Worm (Caenorhabditis elegans) whole organism, L1 larva: ENCODE data around the gene nlg-1.
A peak's percentile ranks its signal among the peaks of the same experiment; 100 is the strongest.

ENCODE experiments used
- C16A3.4 ChIP-seq: fragments of 150-350 bp; optimal IDR thresholded peaks from 2 replicates; lab custom pipeline; 2014; ENCODE audit warnings: missing biosample characterization, missing genetic modification characterization
- alr-1 ChIP-seq: fragments of 200-800 bp; sonication (Bioruptor generic); optimal IDR thresholded peaks from 2 replicates; lab custom pipeline; 2018; ENCODE audit warnings: borderline replicate concordance, mild to moderate bottlenecking, missing genetic modification characterization, missing compliant biosample characterization
- aly-2 ChIP-seq: fragments of 150-350 bp; optimal IDR thresholded peaks from 2 replicates; lab custom pipeline; 2014; ENCODE audit warnings: missing biosample characterization, missing genetic modification characterization
- ama-1 ChIP-seq: fragments of 150-350 bp; optimal IDR thresholded peaks from 2 replicates; lab custom pipeline; 2014
- ceh-63 ChIP-seq: fragments of 200-800 bp; sonication (Bioruptor generic); optimal IDR thresholded peaks from 2 replicates; lab custom pipeline; 2018; ENCODE audit warnings: mild to moderate bottlenecking, missing genetic modification characterization, missing compliant biosample characterization
- ceh-8 ChIP-seq: fragments of 200-800 bp; sonication (Bioruptor generic); optimal IDR thresholded peaks from 2 replicates; lab custom pipeline; 2018; ENCODE audit warnings: mild to moderate bottlenecking, missing genetic modification characterization, moderate library complexity, missing compliant biosample characterization
- ceh-82 ChIP-seq, 3 experiments: fragments of 150-350 bp in 1 of 3; sonication (generic microtip) in 2 of 3; optimal IDR thresholded peaks; 2 replicates each; lab custom pipeline; 2014 to 2017; ENCODE audit warnings: missing biosample characterization in 3 of 3, missing genetic modification characterization in 3 of 3
- ceh-88 ChIP-seq: fragments of 200-800 bp; sonication (Bioruptor generic); IDR thresholded peaks from 2 replicates; pipeline ENCODE4 v1.3.6; 2022; ENCODE audit warnings: missing genetic modification characterization, missing compliant biosample characterization
- ces-1 ChIP-seq: fragments of 150-350 bp; optimal IDR thresholded peaks from 2 replicates; lab custom pipeline; 2014; ENCODE audit warnings: missing biosample characterization, missing genetic modification reagents, missing genetic modification characterization
- dpl-1 ChIP-seq, 3 experiments: fragments of 150-350 bp in 2 of 3; sonication (generic microtip) in 1 of 3; optimal IDR thresholded peaks; 2 replicates each; lab custom pipeline; 2014 to 2017; ENCODE audit warnings: missing biosample characterization in 3 of 3, missing genetic modification characterization in 3 of 3, missing genetic modification reagents in 3 of 3
- efl-1 ChIP-seq, 4 experiments: fragments of 150-350 bp; optimal IDR thresholded peaks in 3 of 4; peaks in 1 of 4; 1 replicate in 1 of 4; 2 replicates in 3 of 4; lab custom pipeline; 2014; ENCODE audit warnings: missing biosample characterization in 2 of 4, missing genetic modification characterization in 2 of 4, missing genetic modification reagents in 2 of 4
- egl-27 ChIP-seq, 2 experiments: fragments of 150-350 bp in 1 of 2; sonication (generic microtip); optimal IDR thresholded peaks; 3 replicates each; lab custom pipeline; 2017 to 2018; ENCODE audit warnings: missing biosample characterization in 2 of 2, missing genetic modification characterization in 2 of 2, missing genetic modification reagents in 2 of 2
- elt-3 ChIP-seq, 6 experiments: fragments of 150-350 bp in 1 of 6; sonication (generic microtip); optimal IDR thresholded peaks; 2 replicates each; lab custom pipeline; 2017 to 2018; ENCODE audit warnings: missing biosample characterization in 6 of 6, missing genetic modification characterization in 6 of 6, inconsistent platforms in 1 of 6
- fkh-10 ChIP-seq: sonication (generic microtip); optimal IDR thresholded peaks from 2 replicates; lab custom pipeline; 2017; ENCODE audit warnings: missing biosample characterization, missing genetic modification reagents, missing genetic modification characterization
- fkh-4 ChIP-seq: sonication (generic microtip); optimal IDR thresholded peaks from 2 replicates; lab custom pipeline; 2016; ENCODE audit warnings: missing compliant biosample characterization, missing genetic modification characterization, borderline replicate concordance
- fkh-8 ChIP-seq: sonication (generic microtip); optimal IDR thresholded peaks from 2 replicates; lab custom pipeline; 2016; ENCODE audit warnings: mild to moderate bottlenecking, missing genetic modification characterization, missing compliant biosample characterization
- fos-1 ChIP-seq: fragments of 150-350 bp; optimal IDR thresholded peaks from 2 replicates; lab custom pipeline; 2014; ENCODE audit warnings: missing biosample characterization, missing genetic modification characterization
- hlh-17 ChIP-seq: fragments of 200-800 bp; sonication (Bioruptor generic); optimal IDR thresholded peaks from 2 replicates; lab custom pipeline; 2018; ENCODE audit warnings: missing genetic modification characterization, mild to moderate bottlenecking, missing compliant biosample characterization, moderate library complexity, borderline replicate concordance
- hlh-4 ChIP-seq: sonication (generic microtip); optimal IDR thresholded peaks from 2 replicates; lab custom pipeline; 2016; ENCODE audit warnings: mild to moderate bottlenecking, missing genetic modification characterization, missing compliant biosample characterization
- irx-1 ChIP-seq: sonication (generic microtip); optimal IDR thresholded peaks from 2 replicates; lab custom pipeline; 2016; ENCODE audit warnings: missing genetic modification characterization, missing compliant biosample characterization
- isw-1 ChIP-seq: fragments of 200-800 bp; sonication (Bioruptor generic); IDR thresholded peaks from 2 replicates; pipeline ENCODE4 v1.3.6; 2022; ENCODE audit warnings: missing genetic modification characterization, missing compliant biosample characterization
- jun-1 ChIP-seq: fragments of 150-350 bp; optimal IDR thresholded peaks from 2 replicates; lab custom pipeline; 2014; ENCODE audit warnings: missing biosample characterization, missing genetic modification reagents, missing genetic modification characterization
- lin-13 ChIP-seq: fragments of 150-350 bp; optimal IDR thresholded peaks from 2 replicates; lab custom pipeline; 2014; ENCODE audit warnings: missing biosample characterization, missing genetic modification reagents, missing genetic modification characterization
- lin-14 ChIP-seq: fragments of 200-800 bp; sonication (Bioruptor generic); optimal IDR thresholded peaks from 2 replicates; lab custom pipeline; 2018; ENCODE audit warnings: mild to moderate bottlenecking, missing genetic modification characterization, moderate library complexity, missing compliant biosample characterization
- lin-35 ChIP-seq, 2 experiments: fragments of 150-350 bp; optimal IDR thresholded peaks; 2 replicates each; lab custom pipeline; 2014; ENCODE audit warnings: missing biosample characterization in 2 of 2, missing genetic modification characterization in 2 of 2, missing genetic modification reagents in 2 of 2
- lir-3 ChIP-seq: sonication (generic microtip); optimal IDR thresholded peaks from 2 replicates; lab custom pipeline; 2016; ENCODE audit warnings: mild to moderate bottlenecking, missing genetic modification characterization, moderate library complexity, missing compliant biosample characterization; ENCODE audit not compliant: poor library complexity
- mab-9 ChIP-seq: fragments of 200-800 bp; sonication (Bioruptor generic); IDR thresholded peaks from 2 replicates; pipeline ENCODE4 v1.3.6; 2022; ENCODE audit warnings: missing genetic modification reagents, missing genetic modification characterization, missing compliant biosample characterization
- mep-1 ChIP-seq: fragments of 150-350 bp; optimal IDR thresholded peaks from 2 replicates; lab custom pipeline; 2014; ENCODE audit warnings: missing biosample characterization, missing genetic modification characterization
- nhr-11 ChIP-seq: fragments of 150-350 bp; optimal IDR thresholded peaks from 2 replicates; lab custom pipeline; 2014; ENCODE audit warnings: missing biosample characterization, missing genetic modification characterization
- nhr-19 ChIP-seq: fragments of 200-800 bp; sonication (Bioruptor generic); conservative IDR thresholded peaks from 2 replicates; pipeline ENCODE4 v1.3.6; 2022; ENCODE audit warnings: missing genetic modification characterization, missing compliant biosample characterization
- nhr-20 ChIP-seq: sonication (generic microtip); optimal IDR thresholded peaks from 2 replicates; lab custom pipeline; 2016; ENCODE audit warnings: mild to moderate bottlenecking, missing genetic modification characterization, missing compliant biosample characterization
- nhr-237 ChIP-seq: fragments of 150-350 bp; optimal IDR thresholded peaks from 2 replicates; lab custom pipeline; 2014; ENCODE audit warnings: missing biosample characterization, missing genetic modification characterization
- nhr-47 ChIP-seq: sonication (generic microtip); optimal IDR thresholded peaks from 2 replicates; lab custom pipeline; 2016; ENCODE audit warnings: mild to moderate bottlenecking, missing genetic modification characterization, moderate library complexity, missing compliant biosample characterization
- nhr-71 ChIP-seq: sonication (generic microtip); optimal IDR thresholded peaks from 2 replicates; lab custom pipeline; 2016; ENCODE audit warnings: mild to moderate bottlenecking, missing genetic modification characterization, moderate library complexity, missing compliant biosample characterization
- nhr-76 ChIP-seq: sonication (generic microtip); optimal IDR thresholded peaks from 2 replicates; lab custom pipeline; 2017; ENCODE audit warnings: missing biosample characterization, missing genetic modification characterization
- nhr-77 ChIP-seq: fragments of 150-350 bp; optimal IDR thresholded peaks from 2 replicates; lab custom pipeline; 2014; ENCODE audit warnings: missing biosample characterization, missing genetic modification characterization
- nhr-85 ChIP-seq: sonication (generic microtip); peaks from one replicate; lab custom pipeline; 2016; ENCODE audit warnings: missing genetic modification characterization, inconsistent platforms, missing compliant biosample characterization
- pax-3 ChIP-seq: fragments of 200-800 bp; sonication (Bioruptor generic); optimal IDR thresholded peaks from 2 replicates; lab custom pipeline; 2018; ENCODE audit warnings: mild to moderate bottlenecking, missing genetic modification characterization, moderate library complexity, missing compliant biosample characterization
- rnt-1 ChIP-seq: sonication (generic microtip); optimal IDR thresholded peaks from 2 replicates; lab custom pipeline; 2016; ENCODE audit warnings: mild to moderate bottlenecking, missing genetic modification characterization, moderate library complexity, missing compliant biosample characterization
- snu-23 ChIP-seq: sonication (generic microtip); optimal IDR thresholded peaks from 2 replicates; lab custom pipeline; 2016; ENCODE audit warnings: missing genetic modification characterization, missing compliant biosample characterization
- sox-4 ChIP-seq: sonication (generic microtip); optimal IDR thresholded peaks from 2 replicates; lab custom pipeline; 2016; ENCODE audit warnings: missing genetic modification characterization, missing compliant biosample characterization
- swsn-7 ChIP-seq: sonication (generic microtip); optimal IDR thresholded peaks from 2 replicates; lab custom pipeline; 2016; ENCODE audit warnings: missing genetic modification characterization, missing compliant biosample characterization
- tbx-2 ChIP-seq: sonication (generic microtip); optimal IDR thresholded peaks from 2 replicates; lab custom pipeline; 2016; ENCODE audit warnings: missing genetic modification characterization, missing compliant biosample characterization
- unc-30 ChIP-seq: sonication (generic microtip); optimal IDR thresholded peaks from 2 replicates; lab custom pipeline; 2017; ENCODE audit warnings: missing biosample characterization, missing genetic modification characterization
- unc-98 ChIP-seq: fragments of 200-800 bp; sonication (Bioruptor generic); IDR thresholded peaks from 2 replicates; pipeline ENCODE4 v1.3.6; 2022; ENCODE audit warnings: missing genetic modification characterization, missing compliant biosample characterization
- vab-15 ChIP-seq: sonication (generic microtip); optimal IDR thresholded peaks from 2 replicates; lab custom pipeline; 2017; ENCODE audit warnings: missing genotype, mild to moderate bottlenecking, missing genetic modification characterization, missing compliant biosample characterization
- zag-1 ChIP-seq: fragments of 150-350 bp; optimal IDR thresholded peaks from 2 replicates; lab custom pipeline; 2014; ENCODE audit warnings: missing biosample characterization, missing genetic modification characterization
- ztf-11 ChIP-seq, 2 experiments: sonication (generic microtip); optimal IDR thresholded peaks; 2 replicates each; lab custom pipeline; 2016 to 2017; ENCODE audit warnings: missing genetic modification characterization in 2 of 2, missing biosample characterization in 1 of 2, missing compliant biosample characterization in 1 of 2
- ztf-4 ChIP-seq: fragments of 150-350 bp; optimal IDR thresholded peaks from 2 replicates; lab custom pipeline; 2014; ENCODE audit warnings: missing biosample characterization, missing genetic modification characterization

The nlg-1 gene

DNA sequence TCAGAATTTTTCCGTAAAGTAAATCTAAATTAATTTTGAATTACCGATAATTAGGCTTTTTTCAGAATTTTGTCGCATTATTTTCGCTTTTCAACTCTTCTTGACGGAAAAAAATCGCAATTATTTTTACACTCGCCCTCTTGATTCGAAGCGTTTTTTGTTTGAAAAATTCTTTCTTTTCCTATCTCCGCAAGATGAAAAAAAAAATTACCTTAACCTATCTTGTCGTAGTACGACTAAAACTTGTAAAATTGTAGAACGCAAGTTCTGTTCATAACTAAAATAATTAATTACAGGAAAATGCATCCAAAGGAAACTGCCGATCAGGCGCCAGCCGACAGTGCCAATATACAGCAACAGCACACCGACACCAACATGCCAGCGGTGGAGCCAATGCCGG, 30.8 kb downstream of the nlg-1 start, which contains the start of gene F54B11.7:
F54B11.7 (plus strand) TSS at position 301 of the 400 bp plus-strand sequence.
- TF ChIP-seq nhr-237 (no peak), irx-1 (tag; lab: Kevin White, UChicago) (no peak), lin-14 (GFP tag; lab: Kevin White, UChicago) (no peak), aly-2 (tag; lab: Kevin White, UChicago) (no peak), ces-1 (GFP tag; lab: Kevin White, UChicago) (no peak), nhr-19 (GFP tag; lab: Robert Waterston, UW) (no peak), zag-1 (tag; lab: Kevin White, UChicago) (no peak), nhr-76 (tag; lab: Kevin White, UChicago) (no peak), ceh-63 (GFP tag; lab: Kevin White, UChicago) (no peak), hlh-4 (tag; lab: Kevin White, UChicago) (no peak), nhr-71 (no peak), jun-1 (no peak), C16A3.4 (tag; lab: Kevin White, UChicago) (no peak), lir-3 (tag; lab: Kevin White, UChicago) (no peak), ztf-4 (tag; lab: Kevin White, UChicago) (no peak), elt-3 (tag; optimal IDR thresholded peaks at IDR 0.05; lab: Kevin White, UChicago) (no peak), nhr-47 (no peak), unc-30 (tag; lab: Kevin White, UChicago) (no peak)

DNA sequence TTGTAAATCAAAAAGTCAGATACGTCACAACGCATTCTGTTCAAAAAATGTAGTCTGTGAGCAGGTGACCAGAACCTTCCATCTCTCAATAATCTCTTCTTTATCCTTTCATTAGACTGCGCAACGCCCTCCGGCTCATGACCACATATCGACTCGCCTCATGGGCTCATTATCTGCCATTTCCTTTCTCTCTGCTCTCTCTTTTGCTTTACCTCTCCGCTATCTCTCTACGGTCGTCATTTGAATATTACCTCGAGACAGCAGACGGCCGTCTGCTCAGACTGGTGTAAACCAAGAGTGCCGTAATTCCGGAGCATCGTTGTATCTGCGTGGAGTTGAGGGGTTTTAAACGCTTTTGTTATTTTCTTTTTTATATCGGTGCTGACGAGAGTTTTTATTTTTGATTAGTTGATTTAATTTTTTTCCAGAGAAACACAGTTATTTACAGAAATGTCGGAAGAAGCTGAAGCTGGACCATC, 32.9 kb downstream of the nlg-1 start, which contains the start of gene bra-1:
bra-1 (plus strand) TSS at position 429 of the 479 bp plus-strand sequence.
- TF ChIP-seq fkh-10 (GFP tag; lab: Kevin White, UChicago): peak; percentile 31
- TF ChIP-seq rnt-1: peak; percentile 12
- peak; percentile 29 for TF ChIP-seq ztf-4 (tag; lab: Kevin White, UChicago)
- peak; percentile 84 for TF ChIP-seq lin-14 (GFP tag; lab: Kevin White, UChicago)
- peak; percentile 94 for TF ChIP-seq fkh-8 (tag; lab: Kevin White, UChicago)
- TF ChIP-seq snu-23: peak; percentile 69
- peak; percentile 72 for TF ChIP-seq pax-3 (tag; lab: Kevin White, UChicago)
- no peak for TF ChIP-seq egl-27 (tag; optimal IDR thresholded peaks at IDR 0.05; lab: Kevin White, UChicago)
- peak; percentile 46 for TF ChIP-seq ceh-8
- TF ChIP-seq nhr-47: peak; percentile 86
- no peak for TF ChIP-seq alr-1
- peak; percentile 60 for TF ChIP-seq jun-1
- TF ChIP-seq irx-1 (tag; lab: Kevin White, UChicago): peak; percentile 33
- TF ChIP-seq nhr-77: peak; percentile 23
- TF ChIP-seq unc-98: no peak
- TF ChIP-seq fos-1 (tag; lab: Kevin White, UChicago): peak; percentile 50
- TF ChIP-seq mep-1 (tag; lab: Kevin White, UChicago): peak; percentile 60
- no peak for TF ChIP-seq nhr-11 (tag; lab: Kevin White, UChicago)
- TF ChIP-seq sox-4 (tag; lab: Kevin White, UChicago): peak; percentile 68
- TF ChIP-seq swsn-7: peak; percentile 71
- no peak for TF ChIP-seq ama-1 (lab: Kevin White, UChicago)
- peak; percentile 10 for TF ChIP-seq fkh-4 (tag; lab: Kevin White, UChicago)
- peak; percentile 47 to 52 for TF ChIP-seq lin-35 (GFP tag; optimal IDR thresholded peaks at IDR 0.05; lab: Kevin White, UChicago)
- TF ChIP-seq mab-9 (GFP tag; lab: Robert Waterston, UW): no peak
- peak; percentile 18 for TF ChIP-seq vab-15 (tag; lab: Kevin White, UChicago)
- peak in 1 of 3 experiments; percentile 68 for TF ChIP-seq ceh-82 (tag; optimal IDR thresholded peaks at IDR 0.05; lab: Kevin White, UChicago)
- peak; percentile 12; the same call in 1 of the 2 replicates for TF ChIP-seq nhr-19 (GFP tag; lab: Robert Waterston, UW)
- TF ChIP-seq isw-1 (GFP tag; lab: Robert Waterston, UW): peak; percentile 32
- peak; percentile 69 for TF ChIP-seq tbx-2 (tag; lab: Kevin White, UChicago)
- TF ChIP-seq efl-1 (optimal IDR thresholded peaks at IDR 0.05; lab: Kevin White, UChicago): peak; percentile 29 to 32
- TF ChIP-seq efl-1 (GFP tag; optimal IDR thresholded peaks at IDR 0.05 in 1 of 2; lab: Kevin White, UChicago): peak; percentile 16 to 61
- TF ChIP-seq lin-13: peak; percentile 20
- peak; percentile 83 for TF ChIP-seq nhr-71
- TF ChIP-seq hlh-17 (GFP tag; lab: Kevin White, UChicago): no peak
- TF ChIP-seq ceh-88 (GFP tag; lab: Robert Waterston, UW): peak; percentile 9; the same call in 1 of the 2 replicates
- TF ChIP-seq nhr-20: peak; percentile 72
- peak in 1 of 2 experiments; percentile 42 for TF ChIP-seq ztf-11 (tag; optimal IDR thresholded peaks at IDR 0.05; lab: Kevin White, UChicago)
- peak in 2 of 3 experiments; percentile 26 to 54 for TF ChIP-seq dpl-1 (GFP tag; optimal IDR thresholded peaks at IDR 0.05; lab: Kevin White, UChicago)
- TF ChIP-seq nhr-85 (tag; lab: Kevin White, UChicago): no peak
- no peak for TF ChIP-seq ces-1 (GFP tag; lab: Kevin White, UChicago)
